Fruit fly (Drosophila melanogaster): ENCODE data around the gene Ccdc85.

DNA sequence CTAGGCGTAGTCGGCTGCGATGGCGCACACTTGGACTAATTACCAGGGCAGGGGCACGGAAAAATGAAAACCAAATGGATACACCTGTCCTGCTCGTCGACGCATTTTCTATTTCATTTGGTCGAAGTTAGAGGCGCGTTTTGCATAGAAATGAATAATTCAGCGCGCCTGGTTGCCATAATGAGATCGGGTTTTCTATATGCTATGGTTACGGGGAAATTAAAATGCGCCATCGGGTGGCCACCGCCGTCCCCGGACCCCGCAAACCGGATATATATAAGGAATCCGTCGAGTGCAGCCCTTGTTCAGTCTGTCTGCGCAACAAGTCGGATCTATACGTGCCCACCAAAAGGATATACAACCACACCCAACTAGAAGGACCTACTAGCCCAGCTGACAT lies 44.6 kb downstream of the Ccdc85 start, which contains the start of gene FASN2:
- no peak for TF ChIP-seq CG8478 (optimal IDR thresholded peaks at IDR 0.05)
- TF ChIP-seq usp (GFP tag; optimal IDR thresholded peaks at IDR 0.05), result no peak
